Worm (Caenorhabditis elegans): ENCODE results near the gene F11F1.1.

ce11 chrIII:13390789-13391188, 4.6 kb upstream of the F11F1.1 start:
- no peak for TF ChIP-seq T22C8.4 (GFP tag; IDR thresholded peaks at IDR 0.05)
- no peak for TF ChIP-seq tab-1 (GFP tag; IDR thresholded peaks at IDR 0.05)
